Worm (Caenorhabditis elegans): ENCODE measurements around the gene F57G4.1.

DNA sequence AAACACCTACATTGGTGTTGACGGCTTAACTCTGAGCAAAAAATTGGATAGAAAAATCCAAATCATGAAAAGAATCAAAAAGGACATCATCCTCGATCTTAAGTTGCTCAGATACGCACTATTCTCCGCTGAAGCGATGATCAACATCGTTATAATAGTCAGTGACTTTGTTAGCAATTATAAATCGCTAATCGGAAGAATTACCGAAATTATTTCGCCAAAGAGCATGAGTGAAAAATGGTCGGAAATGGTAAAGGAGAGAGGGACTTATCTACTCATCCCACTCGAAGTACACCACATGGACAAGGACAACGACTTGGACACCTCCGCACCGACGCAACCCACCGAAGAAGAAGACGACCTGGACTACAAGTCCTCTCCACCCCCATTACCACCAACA, 43.3 kb upstream of the F57G4.1 start:
- TF ChIP-seq mep-1 (tag; optimal IDR thresholded peaks at IDR 0.05) (no peak), nhr-90 (tag; optimal IDR thresholded peaks at IDR 0.05; ENCODE audit: poor library complexity) (no peak), ztf-4 (tag; optimal IDR thresholded peaks at IDR 0.05) (no peak), lin-35 (GFP tag; optimal IDR thresholded peaks at IDR 0.05) (no peak), lsy-2 (tag; optimal IDR thresholded peaks at IDR 0.05) (no peak), C34B4.2 (tag; optimal IDR thresholded peaks at IDR 0.05) (no peak), nhr-11 (tag; optimal IDR thresholded peaks at IDR 0.05) (no peak), unc-62 (GFP tag; optimal IDR thresholded peaks at IDR 0.05) (no peak), skn-1 (tag; optimal IDR thresholded peaks at IDR 0.05) (no peak), nhr-237 (tag; optimal IDR thresholded peaks at IDR 0.05) (no peak), unc-86 (tag; optimal IDR thresholded peaks at IDR 0.05) (no peak), nhr-76 (tag; optimal IDR thresholded peaks at IDR 0.05) (no peak), egl-13 (tag; optimal IDR thresholded peaks at IDR 0.05) (no peak), ceh-82 (tag; optimal IDR thresholded peaks at IDR 0.05) (no peak)

Data from whole organism, L1 larva.